Fruit fly (Drosophila melanogaster): ENCODE results near the gene CG33965.

The CG33965 gene

dm6 chr3L:1193123-1193844, 39.4 kb upstream of the CG33965 start, which contains the start of gene Trhn (continued):
- TF ChIP-seq sug (tag; optimal IDR thresholded peaks at IDR 0.05) (no peak), CG14667 (GFP tag; IDR thresholded peaks at IDR 0.05) (no peak), chn (GFP tag; optimal IDR thresholded peaks at IDR 0.05) (no peak), Six4 (GFP tag; optimal IDR thresholded peaks at IDR 0.05) (no peak), dimm (GFP tag; IDR thresholded peaks at IDR 0.05) (no peak), CG8944 (GFP tag; optimal IDR thresholded peaks at IDR 0.05) (no peak), PHDP (tag; optimal IDR thresholded peaks at IDR 0.05) (no peak), Kr (GFP tag; optimal IDR thresholded peaks at IDR 0.05) (no peak), unpg (GFP tag; optimal IDR thresholded peaks at IDR 0.05) (no peak), dysf (GFP tag; IDR thresholded peaks at IDR 0.05) (peak; percentile 11; the same call in 1 of the 3 replicates), Oli (tag; optimal IDR thresholded peaks at IDR 0.05) (no peak), Bdp1 (GFP tag; optimal IDR thresholded peaks at IDR 0.05) (no peak), Blimp-1 (GFP tag; optimal IDR thresholded peaks at IDR 0.05) (peak; percentile 11), Hmr (GFP tag; optimal IDR thresholded peaks at IDR 0.05) (no peak), cato (GFP tag; optimal IDR thresholded peaks at IDR 0.05; ENCODE audit: borderline replicate concordance) (no peak), CG10147 (GFP tag; optimal IDR thresholded peaks at IDR 0.05) (peak; percentile 8), hth (optimal IDR thresholded peaks at IDR 0.05) (no peak), vfl (GFP tag; optimal IDR thresholded peaks at IDR 0.05) (no peak), Nf-YC (tag; optimal IDR thresholded peaks at IDR 0.05) (peak; percentile 83), ap (GFP tag; IDR thresholded peaks at IDR 0.05) (no peak), shn (GFP tag; optimal IDR thresholded peaks at IDR 0.05) (no peak), Ptx1 (GFP tag; IDR thresholded peaks at IDR 0.05) (no peak), ewg (GFP tag; optimal IDR thresholded peaks at IDR 0.05) (no peak), CG2202 (tag; optimal IDR thresholded peaks at IDR 0.05) (no peak), CHES-1-like (GFP tag; optimal IDR thresholded peaks at IDR 0.05) (no peak), CG34224 (GFP tag; IDR thresholded peaks at IDR 0.05; ENCODE audit: partially characterized antibody) (no peak), CG4404 (GFP tag; IDR thresholded peaks at IDR 0.05) (no peak), gcm (GFP tag; optimal IDR thresholded peaks at IDR 0.05) (no peak), zen (tag; optimal IDR thresholded peaks at IDR 0.05) (no peak), CG2712 (tag; optimal IDR thresholded peaks at IDR 0.05) (peak; percentile 34), Dfd (GFP tag; optimal IDR thresholded peaks at IDR 0.05) (no peak), peb (GFP tag; IDR thresholded peaks at IDR 0.05) (no peak), sens-2 (GFP tag; IDR thresholded peaks at IDR 0.05) (no peak), ttk (GFP tag; IDR thresholded peaks at IDR 0.05) (no peak), Hr3 (GFP tag; optimal IDR thresholded peaks at IDR 0.05) (no peak), CG33557 (GFP tag; optimal IDR thresholded peaks at IDR 0.05) (no peak), bcd (GFP tag; optimal IDR thresholded peaks at IDR 0.05) (no peak), CG31365 (tag; optimal IDR thresholded peaks at IDR 0.05) (no peak), twi (tag; optimal IDR thresholded peaks at IDR 0.05) (no peak), CG13894 (tag; optimal IDR thresholded peaks at IDR 0.05) (peak; percentile 52), CG11247 (GFP tag; IDR thresholded peaks at IDR 0.05) (no peak), CG3407 (GFP tag; optimal IDR thresholded peaks at IDR 0.05) (no peak), CG13624 (GFP tag; optimal IDR thresholded peaks at IDR 0.05) (no peak), CG18619 (GFP tag; optimal IDR thresholded peaks at IDR 0.05) (no peak), dan (GFP tag; IDR thresholded peaks at IDR 0.05) (no peak), aop (GFP tag; IDR thresholded peaks at IDR 0.05) (no peak), so (GFP tag; IDR thresholded peaks at IDR 0.05) (no peak), Atf6 (GFP tag; IDR thresholded peaks at IDR 0.05) (no peak), dmrt99B (tag; optimal IDR thresholded peaks at IDR 0.05) (peak; percentile 47), gce (GFP tag; IDR thresholded peaks at IDR 0.05) (no peak), CG13424 (tag; optimal IDR thresholded peaks at IDR 0.05) (peak; percentile 36)
